Fruit fly (Drosophila melanogaster) whole organism: ENCODE data around the gene Top2.

Experiments
- EcR ChIP-seq, 2 experiments: fragments of >200 bp; optimal IDR thresholded peaks; 2 replicates each; lab custom pipeline; 2017; ENCODE audit warnings: missing biosample characterization in 2 of 2, missing genetic modification characterization in 2 of 2, missing genetic modification reagents in 2 of 2
- pan ChIP-seq: fragments of >200 bp; optimal IDR thresholded peaks from 2 replicates; lab custom pipeline; 2017

- TF ChIP-seq pan (lab: Kevin White, UChicago) (no peak), EcR (GFP tag; optimal IDR thresholded peaks at IDR 0.05; lab: Kevin White, UChicago) (no peak)
Measured at dm6 chr2L:19472256-19472655, 19.0 kb upstream of the Top2 start.
